Fruit fly (Drosophila melanogaster): ENCODE data around the gene Coq7.

DNA sequence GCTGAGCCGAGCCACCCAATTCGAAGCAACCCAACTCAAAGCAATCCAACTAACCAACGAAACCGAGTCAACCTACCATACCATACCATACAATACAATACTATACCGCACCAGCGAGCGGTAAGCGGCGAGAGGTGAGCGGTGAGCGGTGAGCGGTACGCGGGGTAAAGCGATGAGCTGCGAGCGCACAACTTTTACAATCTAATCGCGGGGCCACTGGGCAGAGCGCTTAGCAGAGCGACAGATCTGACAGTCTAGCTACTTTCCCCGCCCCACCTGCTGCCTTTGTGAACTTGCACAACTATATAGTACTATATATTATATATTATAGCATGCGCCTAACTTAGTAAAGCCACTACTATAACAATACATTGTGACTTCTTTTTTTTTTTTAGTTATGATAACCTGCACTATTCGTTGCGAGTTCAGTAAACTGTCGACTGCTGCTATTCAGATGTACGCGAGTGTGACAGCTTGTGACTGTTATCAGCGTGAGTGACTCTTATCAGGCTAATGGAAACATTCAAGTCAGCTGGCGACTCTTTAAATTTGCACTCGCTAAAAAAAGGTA lies 29.8 kb downstream of the Coq7 start:
- TF ChIP-seq foxo (GFP tag; optimal IDR thresholded peaks at IDR 0.05) (peak in 1 of 2 experiments; percentile 55), usp (GFP tag; optimal IDR thresholded peaks at IDR 0.05) (no peak), Hr78 (GFP tag; optimal IDR thresholded peaks at IDR 0.05) (no peak), dmrt93B (GFP tag; optimal IDR thresholded peaks at IDR 0.05) (peak; percentile 21), dsf (GFP tag; optimal IDR thresholded peaks at IDR 0.05; ENCODE audit: borderline replicate concordance) (no peak), ey (GFP tag; optimal IDR thresholded peaks at IDR 0.05) (peak; percentile 27), Dfd (GFP tag; optimal IDR thresholded peaks at IDR 0.05) (no peak), Dif (GFP tag; optimal IDR thresholded peaks at IDR 0.05; ENCODE audit: partially characterized antibody) (peak; percentile 20), sv (GFP tag; optimal IDR thresholded peaks at IDR 0.05) (peak; percentile 33), pan (optimal IDR thresholded peaks at IDR 0.05) (no peak), Myc (optimal IDR thresholded peaks at IDR 0.05) (peak; percentile 80), Abd-B (GFP tag; optimal IDR thresholded peaks at IDR 0.05) (no peak), h (GFP tag; optimal IDR thresholded peaks at IDR 0.05) (peak; percentile 54), CrebA (GFP tag; optimal IDR thresholded peaks at IDR 0.05; ENCODE audit: borderline replicate concordance) (no peak)
